Worm (Caenorhabditis elegans): ENCODE results near the gene ZC116.1.

The ZC116.1 gene

ce11 chrV:12567850-12568249 is 41.8 kb upstream of the ZC116.1 start, which contains the start of gene E02A10.4:
E02A10.4 (minus strand) TSS chrV:12567950.
- TF ChIP-seq lin-15B (tag; optimal IDR thresholded peaks at IDR 0.05): no peak
- no peak for TF ChIP-seq nhr-43 (tag; optimal IDR thresholded peaks at IDR 0.05; ENCODE audit: poor library complexity, severe bottlenecking)
- TF ChIP-seq nhr-11 (tag; optimal IDR thresholded peaks at IDR 0.05): no peak
- TF ChIP-seq elt-1 (tag; optimal IDR thresholded peaks at IDR 0.05): no peak
- TF ChIP-seq daf-12 (tag; optimal IDR thresholded peaks at IDR 0.05): no peak
- TF ChIP-seq ceh-9 (tag; optimal IDR thresholded peaks at IDR 0.05): no peak
- TF ChIP-seq pqm-1 (tag; optimal IDR thresholded peaks at IDR 0.05): no peak

ce11 chrV:12570271-12570670 is 39.4 kb upstream of the ZC116.1 start:
- TF ChIP-seq ceh-28 (tag; optimal IDR thresholded peaks at IDR 0.05) (no peak), pqm-1 (tag; optimal IDR thresholded peaks at IDR 0.05) (no peak), fos-1 (tag; optimal IDR thresholded peaks at IDR 0.05) (no peak), eor-1 (tag; optimal IDR thresholded peaks at IDR 0.05) (no peak), nhr-76 (tag; optimal IDR thresholded peaks at IDR 0.05) (no peak), nhr-25 (tag; optimal IDR thresholded peaks at IDR 0.05) (no peak), daf-12 (tag; optimal IDR thresholded peaks at IDR 0.05) (no peak), pha-4 (tag; optimal IDR thresholded peaks at IDR 0.05) (no peak), jun-1 (tag; optimal IDR thresholded peaks at IDR 0.05) (no peak), elt-3 (tag; optimal IDR thresholded peaks at IDR 0.05) (no peak), sea-2 (GFP tag; optimal IDR thresholded peaks at IDR 0.05) (no peak), nhr-12 (tag; optimal IDR thresholded peaks at IDR 0.05) (no peak)

ce11 chrV:12575846-12576245 is 33.8 kb upstream of the ZC116.1 start:
- TF ChIP-seq eor-1 (tag; optimal IDR thresholded peaks at IDR 0.05) (no peak), lin-39 (tag; optimal IDR thresholded peaks at IDR 0.05) (no peak), egl-27 (tag; optimal IDR thresholded peaks at IDR 0.05) (no peak), ceh-82 (tag; optimal IDR thresholded peaks at IDR 0.05) (no peak), snpc-4 (tag; optimal IDR thresholded peaks at IDR 0.05) (no peak), daf-12 (tag; optimal IDR thresholded peaks at IDR 0.05) (no peak), mdl-1 (tag; optimal IDR thresholded peaks at IDR 0.05) (no peak), fkh-10 (GFP tag; optimal IDR thresholded peaks at IDR 0.05) (no peak)

DNA sequence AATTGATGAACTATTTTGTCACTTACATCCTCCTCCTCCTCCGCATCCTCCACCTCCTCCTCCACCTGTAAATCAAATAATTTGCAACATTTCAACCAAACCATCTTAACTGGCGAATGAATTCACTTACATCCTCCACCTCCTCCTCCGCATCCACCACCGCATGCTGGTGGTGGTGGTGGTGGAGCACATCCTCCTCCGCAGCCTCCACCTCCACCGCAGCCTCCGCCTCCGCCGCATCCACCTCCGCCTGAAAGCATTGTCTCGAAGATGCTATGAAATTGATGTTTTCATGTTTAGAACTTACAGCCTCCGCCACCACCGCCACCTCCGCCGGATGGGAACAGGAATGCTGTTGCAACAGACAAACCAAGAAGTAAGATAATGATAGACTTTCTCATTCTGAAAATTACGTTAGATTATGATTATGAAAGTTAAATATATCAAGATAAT is 33.1 kb upstream of the ZC116.1 start, which contains the start of gene grl-23:
grl-23 (minus strand) TSS at position 403 of the 453 bp plus-strand sequence.
- no peak for TF ChIP-seq lin-39 (tag; optimal IDR thresholded peaks at IDR 0.05)
- no peak for TF ChIP-seq nhr-237 (tag; optimal IDR thresholded peaks at IDR 0.05)
- no peak for TF ChIP-seq ceh-9 (tag; optimal IDR thresholded peaks at IDR 0.05)
- TF ChIP-seq unc-39 (tag; optimal IDR thresholded peaks at IDR 0.05): no peak
- TF ChIP-seq fkh-10 (GFP tag; optimal IDR thresholded peaks at IDR 0.05): no peak
- TF ChIP-seq nhr-23 (tag; optimal IDR thresholded peaks at IDR 0.05): no peak
- no peak for TF ChIP-seq eor-1 (tag; optimal IDR thresholded peaks at IDR 0.05)
- no peak for TF ChIP-seq ceh-28 (tag; optimal IDR thresholded peaks at IDR 0.05)
- TF ChIP-seq nhr-28 (tag; optimal IDR thresholded peaks at IDR 0.05): no peak
- TF ChIP-seq zag-1 (tag; optimal IDR thresholded peaks at IDR 0.05): no peak
- TF ChIP-seq nhr-43 (tag; optimal IDR thresholded peaks at IDR 0.05; ENCODE audit: poor library complexity, severe bottlenecking): no peak

- no peak for TF ChIP-seq skn-1 (tag; optimal IDR thresholded peaks at IDR 0.05)
- TF ChIP-seq nhr-76 (tag; optimal IDR thresholded peaks at IDR 0.05): no peak
- TF ChIP-seq lin-15B (tag; optimal IDR thresholded peaks at IDR 0.05): no peak
- no peak for TF ChIP-seq fkh-2 (tag; optimal IDR thresholded peaks at IDR 0.05)
- TF ChIP-seq elt-2 (tag; optimal IDR thresholded peaks at IDR 0.05): no peak
- TF ChIP-seq zag-1 (tag; optimal IDR thresholded peaks at IDR 0.05): no peak
- no peak for TF ChIP-seq ceh-9 (tag; optimal IDR thresholded peaks at IDR 0.05)
- TF ChIP-seq nfya-1 (tag; optimal IDR thresholded peaks at IDR 0.05; ENCODE audit: insufficient read depth): no peak
- TF ChIP-seq ceh-28 (tag; optimal IDR thresholded peaks at IDR 0.05): no peak
- no peak for TF ChIP-seq lsy-12 (tag; optimal IDR thresholded peaks at IDR 0.05)
- no peak for TF ChIP-seq mml-1 (tag; optimal IDR thresholded peaks at IDR 0.05)
- no peak for TF ChIP-seq sea-2 (GFP tag; optimal IDR thresholded peaks at IDR 0.05)
- TF ChIP-seq R02D3.7 (tag; optimal IDR thresholded peaks at IDR 0.05): no peak
- TF ChIP-seq nhr-67 (tag; optimal IDR thresholded peaks at IDR 0.05): no peak
- no peak for TF ChIP-seq nhr-77 (tag; optimal IDR thresholded peaks at IDR 0.05)
- no peak for TF ChIP-seq lin-39 (tag; optimal IDR thresholded peaks at IDR 0.05)
Observed at ce11 chrV:12579299-12579698, 30.3 kb upstream of the ZC116.1 start, which contains the start of gene E02A10.3. E02A10.3 (plus strand) TSS chrV:12579599.
